Worm (Caenorhabditis elegans) whole organism, L1 larva: ENCODE data around the gene Y59A8A.8.

Experiments
- Y116A8C.19 ChIP-seq: sonication (generic microtip); optimal IDR thresholded peaks from 2 replicates; lab custom pipeline; 2016; ENCODE audit warnings: missing compliant biosample characterization, missing genetic modification characterization, borderline replicate concordance
- ceh-8 ChIP-seq: fragments of 200-800 bp; sonication (Bioruptor generic); optimal IDR thresholded peaks from 2 replicates; lab custom pipeline; 2018; ENCODE audit warnings: mild to moderate bottlenecking, missing genetic modification characterization, moderate library complexity, missing compliant biosample characterization
- ceh-82 ChIP-seq, 3 experiments: fragments of 150-350 bp in 1 of 3; sonication (generic microtip) in 2 of 3; optimal IDR thresholded peaks; 2 replicates each; lab custom pipeline; 2014 to 2017; ENCODE audit warnings: missing biosample characterization in 3 of 3, missing genetic modification characterization in 3 of 3
- mdl-1 ChIP-seq, 2 experiments: fragments of 150-350 bp; optimal IDR thresholded peaks; 2 replicates each; lab custom pipeline; 2014 to 2017; ENCODE audit warnings: missing biosample characterization in 2 of 2, missing genetic modification characterization in 2 of 2, inconsistent platforms in 1 of 2
- snpc-4 ChIP-seq: fragments of 150-350 bp; optimal IDR thresholded peaks from 2 replicates; lab custom pipeline; 2014; ENCODE audit warnings: missing biosample characterization, missing genetic modification characterization

ce11 chrV:17905765-17906164, 40.4 kb downstream of the Y59A8A.8 start:
- no peak for TF ChIP-seq ceh-8 (GFP tag; lab: Kevin White, UChicago)
- TF ChIP-seq snpc-4 (tag; lab: Kevin White, UChicago), result no peak
- TF ChIP-seq mdl-1 (tag; optimal IDR thresholded peaks at IDR 0.05; lab: Kevin White, UChicago), result no peak
- no peak for TF ChIP-seq ceh-82 (tag; optimal IDR thresholded peaks at IDR 0.05; lab: Kevin White, UChicago)
- no peak for TF ChIP-seq Y116A8C.19 (tag; lab: Kevin White, UChicago)
